Worm (Caenorhabditis elegans) whole organism, L4 larva: ENCODE measurements around the gene srsx-40.

ENCODE experiments used
- D1046.2 ChIP-seq: fragments of 200-800 bp; sonication (Bioruptor generic); IDR thresholded peaks from 2 replicates; pipeline ENCODE4 v1.3.6; 2022; ENCODE audit warnings: missing genetic modification characterization, missing compliant biosample characterization
- F10B5.3 ChIP-seq: sonication (generic microtip); optimal IDR thresholded peaks from 2 replicates; lab custom pipeline; 2016; ENCODE audit warnings: mild to moderate bottlenecking, missing genetic modification characterization, missing compliant biosample characterization
- F26F4.8 ChIP-seq: fragments of 200-800 bp; sonication (Bioruptor generic); conservative IDR thresholded peaks from 2 replicates; pipeline ENCODE4 v1.3.6; 2022; ENCODE audit warnings: missing genetic modification characterization, missing compliant biosample characterization
- F49E8.2 ChIP-seq: sonication (generic microtip); optimal IDR thresholded peaks from 2 replicates; lab custom pipeline; 2016; ENCODE audit warnings: missing compliant biosample characterization, mild to moderate bottlenecking, missing genetic modification characterization, borderline replicate concordance
- T20F7.1 ChIP-seq: fragments of 200-800 bp; sonication (Bioruptor generic); optimal IDR thresholded peaks from 2 replicates; lab custom pipeline; 2018; ENCODE audit warnings: mild to moderate bottlenecking, missing genetic modification characterization, missing compliant biosample characterization
- T26A8.4 ChIP-seq: fragments of 200-800 bp; sonication (Bioruptor generic); IDR thresholded peaks from 2 replicates; pipeline ENCODE4 v1.3.6; 2022; ENCODE audit warnings: missing genetic modification characterization, missing compliant biosample characterization
- Y105C5A.15 ChIP-seq: fragments of 200-800 bp; sonication (Bioruptor generic); IDR thresholded peaks from 2 replicates; pipeline ENCODE4 v1.3.6; 2022; ENCODE audit warnings: missing genetic modification characterization, missing compliant biosample characterization
- Y48G9A.11 ChIP-seq: fragments of 200-800 bp; sonication (Bioruptor generic); IDR thresholded peaks from 2 replicates; pipeline ENCODE4 v1.3.6; 2022; ENCODE audit warnings: missing genetic modification reagents, missing genetic modification characterization, missing compliant biosample characterization
- Y5F2A.4 ChIP-seq: fragments of 200-800 bp; sonication (Bioruptor generic); optimal IDR thresholded peaks from 2 replicates; lab custom pipeline; 2018; ENCODE audit warnings: mild to moderate bottlenecking, missing genetic modification characterization, missing compliant biosample characterization
- Y75B8A.6 ChIP-seq: fragments of 200-800 bp; sonication (Bioruptor generic); IDR thresholded peaks from 2 replicates; pipeline ENCODE4 v1.3.6; 2022; ENCODE audit warnings: missing genetic modification reagents, missing genetic modification characterization, missing compliant biosample characterization
- aha-1 ChIP-seq: fragments of 150-350 bp; peaks from one replicate; lab custom pipeline; 2014; ENCODE audit warnings: missing biosample characterization, missing genetic modification characterization
- aly-2 ChIP-seq: sonication (generic microtip); optimal IDR thresholded peaks from 2 replicates; lab custom pipeline; 2018; ENCODE audit warnings: missing biosample characterization, missing genetic modification characterization
- ctbp-1 ChIP-seq: fragments of 200-800 bp; sonication (Bioruptor generic); IDR thresholded peaks from 2 replicates; pipeline ENCODE4 v1.3.6; 2022; ENCODE audit warnings: missing genetic modification reagents, missing genetic modification characterization, missing compliant biosample characterization
- daf-16 ChIP-seq, 3 experiments: sonication (generic microtip); optimal IDR thresholded peaks; 2 replicates each; lab custom pipeline; 2016 to 2017; ENCODE audit warnings: missing genetic modification characterization in 3 of 3, missing genetic modification reagents in 3 of 3, mild to moderate bottlenecking in 2 of 3, missing compliant biosample characterization in 2 of 3, missing biosample characterization in 1 of 3, moderate library complexity in 1 of 3
- daf-19 ChIP-seq: fragments of 200-800 bp; sonication (Bioruptor generic); conservative IDR thresholded peaks from 2 replicates; pipeline ENCODE4 v1.3.6; 2022; ENCODE audit warnings: missing genetic modification characterization, missing compliant biosample characterization
- dmd-8 ChIP-seq: fragments of 200-800 bp; sonication (Bioruptor generic); IDR thresholded peaks from 2 replicates; pipeline ENCODE4 v1.3.6; 2022; ENCODE audit warnings: missing genetic modification characterization, missing compliant biosample characterization
- dmd-9 ChIP-seq: fragments of 200-800 bp; sonication (Bioruptor generic); IDR thresholded peaks from 2 replicates; pipeline ENCODE4 v1.3.6; 2022; ENCODE audit warnings: missing genetic modification reagents, missing genetic modification characterization, missing compliant biosample characterization
- dve-1 ChIP-seq: sonication (generic microtip); optimal IDR thresholded peaks from 2 replicates; lab custom pipeline; 2017; ENCODE audit warnings: antibody characterized with exemption, mild to moderate bottlenecking, missing genetic modification characterization, missing compliant biosample characterization; ENCODE audit not compliant: insufficient read depth
- fkh-10 ChIP-seq: fragments of 150-350 bp; optimal IDR thresholded peaks from 2 replicates; lab custom pipeline; 2014; ENCODE audit warnings: missing biosample characterization, missing genetic modification reagents, missing genetic modification characterization
- hif-1 ChIP-seq, 2 experiments: sonication (generic microtip); optimal IDR thresholded peaks; 2 replicates each; lab custom pipeline; 2016 to 2017; ENCODE audit warnings: missing compliant biosample characterization in 2 of 2, missing genetic modification characterization in 2 of 2, missing genetic modification reagents in 2 of 2, missing genotype in 2 of 2, mild to moderate bottlenecking in 1 of 2
- hlh-11 ChIP-seq: fragments of 200-800 bp; sonication (Bioruptor generic); optimal IDR thresholded peaks from 2 replicates; lab custom pipeline; 2018; ENCODE audit warnings: mild to moderate bottlenecking, missing genetic modification characterization, missing compliant biosample characterization
- hmg-1.1 ChIP-seq: fragments of 200-800 bp; sonication (Bioruptor generic); IDR thresholded peaks from 2 replicates; pipeline ENCODE4 v1.3.6; 2022; ENCODE audit warnings: missing genetic modification reagents, missing genetic modification characterization, missing compliant biosample characterization
- lim-7 ChIP-seq: fragments of 200-800 bp; sonication (Bioruptor generic); IDR thresholded peaks from 2 replicates; pipeline ENCODE4 v1.3.6; 2022; ENCODE audit warnings: missing genetic modification characterization, missing compliant biosample characterization
- lin-1 ChIP-seq: fragments of 200-800 bp; sonication (Bioruptor generic); IDR thresholded peaks from 2 replicates; pipeline ENCODE4 v1.3.6; 2022; ENCODE audit warnings: missing genetic modification reagents, missing genetic modification characterization, missing compliant biosample characterization
- lir-3 ChIP-seq: sonication (generic microtip); optimal IDR thresholded peaks from 2 replicates; lab custom pipeline; 2016; ENCODE audit warnings: mild to moderate bottlenecking, missing genetic modification characterization, missing compliant biosample characterization
- lsy-2 ChIP-seq, 2 experiments: fragments of 150-350 bp in 1 of 2; sonication (generic microtip) in 1 of 2; optimal IDR thresholded peaks; 2 replicates each; lab custom pipeline; 2014 to 2017; ENCODE audit warnings: missing biosample characterization in 2 of 2, missing genetic modification characterization in 2 of 2
- madf-9 ChIP-seq: fragments of 200-800 bp; sonication (Bioruptor generic); conservative IDR thresholded peaks from 2 replicates; pipeline ENCODE4 v1.3.6; 2022; ENCODE audit warnings: missing genetic modification reagents, missing genetic modification characterization, missing compliant biosample characterization
- mep-1 ChIP-seq: fragments of 150-350 bp; sonication (generic microtip); optimal IDR thresholded peaks from 3 replicates; lab custom pipeline; 2014; ENCODE audit warnings: missing biosample characterization, missing genetic modification characterization
- mes-2 ChIP-seq: sonication (generic microtip); optimal IDR thresholded peaks from 2 replicates; lab custom pipeline; 2016; ENCODE audit warnings: missing genotype, mild to moderate bottlenecking, missing genetic modification characterization, missing compliant biosample characterization; ENCODE audit not compliant: poor library complexity, severe bottlenecking
- mxl-3 ChIP-seq: fragments of 200-800 bp; sonication (Bioruptor generic); optimal IDR thresholded peaks from 2 replicates; lab custom pipeline; 2018; ENCODE audit warnings: mild to moderate bottlenecking, missing genetic modification characterization, missing compliant biosample characterization
- nhr-111 ChIP-seq: fragments of 200-800 bp; sonication (Bioruptor generic); optimal IDR thresholded peaks from 2 replicates; lab custom pipeline; 2018; ENCODE audit warnings: mild to moderate bottlenecking, missing genetic modification characterization, missing compliant biosample characterization
- nhr-25 ChIP-seq: sonication (generic microtip); optimal IDR thresholded peaks from 2 replicates; lab custom pipeline; 2017; ENCODE audit warnings: missing genetic modification characterization, mild to moderate bottlenecking, missing compliant biosample characterization, antibody characterized with exemption, moderate library complexity, borderline replicate concordance; ENCODE audit not compliant: insufficient read depth
- nhr-41 ChIP-seq: fragments of 200-800 bp; sonication (Bioruptor generic); IDR thresholded peaks from 2 replicates; pipeline ENCODE4 v1.3.6; 2022; ENCODE audit warnings: missing genetic modification reagents, missing genetic modification characterization, missing compliant biosample characterization
- nhr-42 ChIP-seq: fragments of 200-800 bp; sonication (Bioruptor generic); IDR thresholded peaks from 2 replicates; pipeline ENCODE4 v1.3.6; 2022; ENCODE audit warnings: missing genetic modification characterization, missing compliant biosample characterization
- nhr-6 ChIP-seq: fragments of 150-350 bp; optimal IDR thresholded peaks from 2 replicates; lab custom pipeline; 2014; ENCODE audit warnings: missing biosample characterization, missing genetic modification characterization
- pha-4 ChIP-seq, 2 experiments: fragments of 150-350 bp in 1 of 2; fragments of 200-800 bp in 1 of 2; sonication (Bioruptor generic) in 1 of 2; IDR thresholded peaks in 1 of 2; optimal IDR thresholded peaks in 1 of 2; 2 replicates each; pipeline versions ENCODE4 v1.3.6 to Lab custom; 2014 to 2022; ENCODE audit warnings: missing genetic modification characterization in 2 of 2, missing genetic modification reagents in 2 of 2, missing biosample characterization in 1 of 2, missing compliant biosample characterization in 1 of 2
- pqm-1 ChIP-seq: sonication (generic microtip); optimal IDR thresholded peaks from 2 replicates; lab custom pipeline; 2017; ENCODE audit warnings: missing biosample characterization, missing genetic modification characterization
- saeg-2 ChIP-seq: fragments of 200-800 bp; sonication (Bioruptor generic); IDR thresholded peaks from 2 replicates; pipeline ENCODE4 v1.3.6; 2022; ENCODE audit warnings: missing genetic modification reagents, missing genetic modification characterization, missing compliant biosample characterization
- set-16 ChIP-seq: fragments of 200-800 bp; sonication (Bioruptor generic); IDR thresholded peaks from 2 replicates; pipeline ENCODE4 v1.3.6; 2022; ENCODE audit warnings: missing genetic modification reagents, missing genetic modification characterization, missing compliant biosample characterization
- snpc-1.2 ChIP-seq: fragments of 200-800 bp; sonication (Bioruptor generic); IDR thresholded peaks from 2 replicates; pipeline ENCODE4 v1.3.6; 2022; ENCODE audit warnings: missing genetic modification reagents, missing genetic modification characterization, missing compliant biosample characterization
- spr-3 ChIP-seq: fragments of 200-800 bp; sonication (Bioruptor generic); optimal IDR thresholded peaks from 2 replicates; lab custom pipeline; 2018; ENCODE audit warnings: mild to moderate bottlenecking, missing genetic modification characterization, missing compliant biosample characterization
- tag-97 ChIP-seq: fragments of 200-800 bp; sonication (Bioruptor generic); IDR thresholded peaks from 2 replicates; pipeline ENCODE4 v1.3.6; 2022; ENCODE audit warnings: missing genetic modification characterization, missing compliant biosample characterization
- tra-1 ChIP-seq: fragments of 200-800 bp; sonication (Bioruptor generic); IDR thresholded peaks from 2 replicates; pipeline ENCODE4 v1.3.6; 2022; ENCODE audit warnings: missing genetic modification reagents, missing genetic modification characterization, missing compliant biosample characterization
- unc-130 ChIP-seq: sonication (generic microtip); optimal IDR thresholded peaks from 2 replicates; lab custom pipeline; 2016; ENCODE audit warnings: missing genetic modification reagents, missing genetic modification characterization, missing compliant biosample characterization
- unc-39 ChIP-seq: sonication (generic microtip); optimal IDR thresholded peaks from 2 replicates; lab custom pipeline; 2017; ENCODE audit warnings: missing biosample characterization, missing genetic modification characterization
- unc-62 ChIP-seq, 3 experiments: fragments of 150-350 bp in 1 of 3; sonication (generic microtip); optimal IDR thresholded peaks in 2 of 3; peaks in 1 of 3; 1 replicate in 1 of 3; 2 replicates in 2 of 3; lab custom pipeline; 2014 to 2017; ENCODE audit warnings: missing biosample characterization in 3 of 3, missing genetic modification characterization in 3 of 3, missing genetic modification reagents in 3 of 3, missing genotype in 1 of 3
- zip-11 ChIP-seq: fragments of 200-800 bp; sonication (Bioruptor generic); IDR thresholded peaks from 2 replicates; pipeline ENCODE4 v1.3.6; 2022; ENCODE audit warnings: missing genetic modification characterization, missing compliant biosample characterization
- ztf-7 ChIP-seq: fragments of 150-350 bp; optimal IDR thresholded peaks from 2 replicates; lab custom pipeline; 2014; ENCODE audit warnings: missing biosample characterization, missing genetic modification characterization

The srsx-40 gene

DNA sequence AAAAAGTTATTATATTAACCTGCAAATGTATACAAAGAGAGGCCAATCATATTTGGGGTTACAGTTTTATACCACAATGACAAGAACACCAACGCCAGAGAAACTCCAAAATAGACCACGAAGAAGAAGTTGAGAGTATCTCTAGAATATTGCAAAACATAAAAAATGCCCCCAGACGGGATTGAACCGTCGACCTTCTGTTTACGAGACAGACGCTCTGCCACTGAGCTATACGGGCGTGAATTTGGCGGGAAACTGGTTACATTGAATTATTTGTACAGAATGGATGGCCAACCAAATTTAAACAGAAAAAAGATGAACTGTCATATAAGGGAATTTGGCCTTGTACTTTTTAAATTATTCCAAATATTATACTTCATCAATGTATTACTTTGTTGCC is 27.1 kb upstream of the srsx-40 start (continued):
- peak in 1 of 2 experiments; percentile 19 for TF ChIP-seq hif-1 (tag; optimal IDR thresholded peaks at IDR 0.05; lab: Kevin White, UChicago)
- peak; percentile 77 for TF ChIP-seq T26A8.4
- TF ChIP-seq lim-7 (GFP tag; lab: Robert Waterston, UW) = no peak
- TF ChIP-seq pha-4 (GFP tag; IDR thresholded peaks at IDR 0.05; lab: Robert Waterston, UW) = peak; percentile 25; the same call in 1 of the 2 replicates
- TF ChIP-seq pha-4 (tag; optimal IDR thresholded peaks at IDR 0.05; lab: Kevin White, UChicago) = no peak
- no peak for TF ChIP-seq Y75B8A.6
- peak in 1 of 2 experiments; percentile 68 for TF ChIP-seq lsy-2 (tag; optimal IDR thresholded peaks at IDR 0.05; lab: Kevin White, UChicago)
- TF ChIP-seq madf-9 (GFP tag; lab: Robert Waterston, UW) = no peak
- TF ChIP-seq mxl-3 (GFP tag; lab: Kevin White, UChicago) = no peak
- peak; percentile 35 for TF ChIP-seq ztf-7 (tag; lab: Kevin White, UChicago)
- no peak for TF ChIP-seq zip-11 (GFP tag; lab: Robert Waterston, UW)
- TF ChIP-seq set-16 (GFP tag; lab: Robert Waterston, UW) = no peak
- peak; percentile 60 for TF ChIP-seq hlh-11
- no peak for TF ChIP-seq nhr-41
- TF ChIP-seq ctbp-1 (GFP tag; lab: Robert Waterston, UW) = 0 out of 2 replicates have a peak, but pooled peaks have one; percentile 12
- no peak for TF ChIP-seq Y105C5A.15 (GFP tag; lab: Robert Waterston, UW)
- TF ChIP-seq D1046.2 (GFP tag; lab: Robert Waterston, UW) = no peak
- no peak for TF ChIP-seq saeg-2
- TF ChIP-seq mep-1 = peak; percentile 35
- no peak for TF ChIP-seq tag-97 (GFP tag; lab: Robert Waterston, UW)
- peak; percentile 8 for TF ChIP-seq nhr-25 (tag; lab: Kevin White, UChicago)
- no peak for TF ChIP-seq tra-1
- no peak for TF ChIP-seq daf-16 (GFP tag; optimal IDR thresholded peaks at IDR 0.05; lab: Kevin White, UChicago)
- peak; percentile 88 for TF ChIP-seq daf-16 (tag; optimal IDR thresholded peaks at IDR 0.05; lab: Kevin White, UChicago)
- no peak for TF ChIP-seq aha-1 (tag; lab: Kevin White, UChicago)
- TF ChIP-seq hmg-1.1 (GFP tag; lab: Robert Waterston, UW) = 0 out of 2 replicates have a peak, but pooled peaks have one; percentile 45
- TF ChIP-seq fkh-10 (GFP tag; lab: Kevin White, UChicago) = no peak
- peak; percentile 37 for TF ChIP-seq nhr-6 (tag; lab: Kevin White, UChicago)
- TF ChIP-seq F10B5.3 (tag; lab: Kevin White, UChicago) = no peak
- peak; percentile 1 for TF ChIP-seq spr-3 (GFP tag; lab: Kevin White, UChicago)
- TF ChIP-seq aly-2 (tag; lab: Kevin White, UChicago) = no peak
- peak; percentile 61; the same call in 1 of the 2 replicates for TF ChIP-seq dmd-9 (GFP tag; lab: Robert Waterston, UW)
- TF ChIP-seq dve-1 = peak; percentile 67
- no peak for TF ChIP-seq unc-39
- TF ChIP-seq nhr-42 (GFP tag; lab: Robert Waterston, UW) = no peak
- TF ChIP-seq T20F7.1 (GFP tag; lab: Kevin White, UChicago) = peak; percentile 6
- TF ChIP-seq unc-62 (GFP tag; optimal IDR thresholded peaks at IDR 0.05 in 1 of 2; lab: Kevin White, UChicago) = peak in 1 of 2 experiments; percentile 8
- no peak for TF ChIP-seq unc-62 (tag; optimal IDR thresholded peaks at IDR 0.05; lab: Kevin White, UChicago)
- TF ChIP-seq nhr-111 (GFP tag; lab: Kevin White, UChicago) = no peak
- TF ChIP-seq daf-19 = no peak
- no peak for TF ChIP-seq lir-3
- TF ChIP-seq lin-1 (GFP tag; lab: Robert Waterston, UW) = peak; percentile 37; the same call in 1 of the 2 replicates
- TF ChIP-seq F49E8.2 = no peak
- TF ChIP-seq unc-130 = no peak
- 0 out of 2 replicates have a peak, but pooled peaks have one; percentile 10 for TF ChIP-seq dmd-8 (GFP tag; lab: Robert Waterston, UW)
- TF ChIP-seq F26F4.8 (GFP tag; lab: Robert Waterston, UW) = 0 out of 2 replicates have a peak, but pooled peaks have one; percentile 24
- no peak for TF ChIP-seq Y48G9A.11 (GFP tag; lab: Robert Waterston, UW)
- peak; percentile 67 for TF ChIP-seq mes-2
- peak; percentile 52; the same call in 1 of the 2 replicates for TF ChIP-seq snpc-1.2 (GFP tag; lab: Robert Waterston, UW)
- peak; percentile 52 for TF ChIP-seq Y5F2A.4
- TF ChIP-seq pqm-1 (tag; lab: Kevin White, UChicago) = no peak
